Fruit fly (Drosophila melanogaster): Measurements from ENCODE around the gene Scgdelta.

Scgdelta gene

dm6 chrX:1773532-1774346, 19.9 kb upstream of the Scgdelta start, which contains the start of the genes prage and Adar (continued):
- TF ChIP-seq Ravus (GFP tag; IDR thresholded peaks at IDR 0.05) (no peak), gce (GFP tag; IDR thresholded peaks at IDR 0.05) (no peak; the same call in 2 of the 3 replicates), Hsf (GFP tag; optimal IDR thresholded peaks at IDR 0.05) (no peak), Lpt (GFP tag; optimal IDR thresholded peaks at IDR 0.05) (no peak), Poxn (GFP tag; IDR thresholded peaks at IDR 0.05) (no peak), cwo (GFP tag; optimal IDR thresholded peaks at IDR 0.05) (no peak), CG10959 (GFP tag; IDR thresholded peaks at IDR 0.05) (no peak), TFAM (GFP tag; optimal IDR thresholded peaks at IDR 0.05) (no peak), Dref (GFP tag; IDR thresholded peaks at IDR 0.05) (peak; percentile 81), az2 (GFP tag; optimal IDR thresholded peaks at IDR 0.05) (no peak), ci (GFP tag; IDR thresholded peaks at IDR 0.05) (no peak), gt (GFP tag; IDR thresholded peaks at IDR 0.05) (no peak), CG18764 (GFP tag; optimal IDR thresholded peaks at IDR 0.05) (no peak), CG2129 (GFP tag; IDR thresholded peaks at IDR 0.05; ENCODE audit: partially characterized antibody) (peak; percentile 50), tgo (GFP tag; IDR thresholded peaks at IDR 0.05) (no peak), CHES-1-like (GFP tag; optimal IDR thresholded peaks at IDR 0.05) (no peak), CG1024 (GFP tag; IDR thresholded peaks at IDR 0.05) (no peak), Nf-YC (tag; optimal IDR thresholded peaks at IDR 0.05) (no peak), CG7928 (GFP tag; optimal IDR thresholded peaks at IDR 0.05) (no peak), dmrt11E (tag; optimal IDR thresholded peaks at IDR 0.05) (no peak), CG15601 (tag; optimal IDR thresholded peaks at IDR 0.05) (no peak), CG16779 (GFP tag; IDR thresholded peaks at IDR 0.05) (no peak), D (optimal IDR thresholded peaks at IDR 0.05) (no peak), D (GFP tag; optimal IDR thresholded peaks at IDR 0.05) (no peak), CG13624 (GFP tag; optimal IDR thresholded peaks at IDR 0.05) (no peak), Meics (GFP tag; optimal IDR thresholded peaks at IDR 0.05) (no peak), CG14860 (GFP tag; IDR thresholded peaks at IDR 0.05; ENCODE audit: partially characterized antibody) (peak; percentile 59), grau (tag; optimal IDR thresholded peaks at IDR 0.05) (no peak), chinmo (GFP tag; IDR thresholded peaks at IDR 0.05; ENCODE audit: partially characterized antibody) (peak; percentile 70; the same call in 1 of the 4 replicates), CG6272 (GFP tag; IDR thresholded peaks at IDR 0.05) (no peak), zfh1 (GFP tag; IDR thresholded peaks at IDR 0.05) (no peak), Dek (tag; optimal IDR thresholded peaks at IDR 0.05) (no peak), CG1603 (tag; optimal IDR thresholded peaks at IDR 0.05) (no peak), vfl (GFP tag; optimal IDR thresholded peaks at IDR 0.05) (no peak), croc (GFP tag; conservative IDR thresholded peaks at IDR 0.05) (no peak), CG15073 (GFP tag; optimal IDR thresholded peaks at IDR 0.05) (no peak), hth (optimal IDR thresholded peaks at IDR 0.05) (no peak), CG14441 (GFP tag; IDR thresholded peaks at IDR 0.05) (0 out of 2 replicates have a peak, but pooled peaks have one; percentile 9), ara (GFP tag; IDR thresholded peaks at IDR 0.05) (no peak), CG18599 (GFP tag; optimal IDR thresholded peaks at IDR 0.05) (peak; percentile 12), HLHmδ (GFP tag; optimal IDR thresholded peaks at IDR 0.05) (no peak), CG7839 (tag; optimal IDR thresholded peaks at IDR 0.05) (no peak), CG3847 (GFP tag; IDR thresholded peaks at IDR 0.05) (no peak), stc (GFP tag; IDR thresholded peaks at IDR 0.05) (no peak), oc (tag; optimal IDR thresholded peaks at IDR 0.05) (no peak), onecut (GFP tag; IDR thresholded peaks at IDR 0.05) (peak; percentile 88), ash1 (GFP tag; optimal IDR thresholded peaks at IDR 0.05) (no peak), CG17829 (tag; optimal IDR thresholded peaks at IDR 0.05) (no peak), CG9876 (GFP tag; optimal IDR thresholded peaks at IDR 0.05) (no peak), Med (GFP tag) (peak; percentile 73), abd-A (tag; optimal IDR thresholded peaks at IDR 0.05) (no peak)

Data from whole organism, embryonic.